Fruit fly (Drosophila melanogaster): ENCODE results near the gene CG8087.

Gene CG8087

dm6 chr3R:14575718-14576187 lies 11.1 kb upstream of the CG8087 start, which contains the start of gene CG7987:
Gene CG7987 (minus strand): TSS chr3R:14575887.
- TF ChIP-seq ewg (GFP tag; optimal IDR thresholded peaks at IDR 0.05) (no peak), disco-r (GFP tag; optimal IDR thresholded peaks at IDR 0.05) (no peak), Mrtf (GFP tag; IDR thresholded peaks at IDR 0.05) (no peak), ci (GFP tag; IDR thresholded peaks at IDR 0.05) (0 out of 3 replicates have a peak, but pooled peaks have one; percentile 42), slbo (GFP tag; IDR thresholded peaks at IDR 0.05) (peak; percentile 33; the same call in 1 of the 2 replicates), Hr39 (optimal IDR thresholded peaks at IDR 0.05) (no peak), CG10267 (tag; optimal IDR thresholded peaks at IDR 0.05) (peak; percentile 78), CG17385 (GFP tag; optimal IDR thresholded peaks at IDR 0.05) (peak; percentile 94), knrl (GFP tag; IDR thresholded peaks at IDR 0.05; ENCODE audit: partially characterized antibody) (peak; percentile 6; the same call in 1 of the 3 replicates), jumu (GFP tag; optimal IDR thresholded peaks at IDR 0.05) (peak; percentile 37), amos (GFP tag; IDR thresholded peaks at IDR 0.05; ENCODE audit: partially characterized antibody) (peak; percentile 31; the same call in 1 of the 2 replicates), CG2116 (GFP tag; optimal IDR thresholded peaks at IDR 0.05) (peak; percentile 29), h (optimal IDR thresholded peaks at IDR 0.05) (no peak), zf30C (GFP tag; optimal IDR thresholded peaks at IDR 0.05) (peak; percentile 21), CG12769 (tag; optimal IDR thresholded peaks at IDR 0.05) (peak; percentile 58), CoRest (tag; optimal IDR thresholded peaks at IDR 0.05) (peak; percentile 37), Bgb (GFP tag; IDR thresholded peaks at IDR 0.05; ENCODE audit: partially characterized antibody) (peak; percentile 46; the same call in 1 of the 2 replicates), ERR (GFP tag; optimal IDR thresholded peaks at IDR 0.05) (peak; percentile 21), pzg (GFP tag; optimal IDR thresholded peaks at IDR 0.05) (peak; percentile 73), CG2120 (GFP tag; optimal IDR thresholded peaks at IDR 0.05) (peak; percentile 56), CG2199 (GFP tag; IDR thresholded peaks at IDR 0.05) (no peak), eve (GFP tag; optimal IDR thresholded peaks at IDR 0.05) (no peak), Jarid2 (GFP tag; optimal IDR thresholded peaks at IDR 0.05) (no peak), Deaf1 (tag; optimal IDR thresholded peaks at IDR 0.05) (no peak), Abd-B (GFP tag; optimal IDR thresholded peaks at IDR 0.05) (peak; percentile 22), HmgZ (tag; optimal IDR thresholded peaks at IDR 0.05) (peak; percentile 49), CG15073 (GFP tag; optimal IDR thresholded peaks at IDR 0.05) (no peak), ttk (GFP tag; IDR thresholded peaks at IDR 0.05) (0 out of 2 replicates have a peak, but pooled peaks have one; percentile 16), Lhr (GFP tag; optimal IDR thresholded peaks at IDR 0.05) (peak; percentile 90), zen (tag; optimal IDR thresholded peaks at IDR 0.05) (peak; percentile 19), psq (GFP tag; optimal IDR thresholded peaks at IDR 0.05) (peak; percentile 97), CG16813 (GFP tag; IDR thresholded peaks at IDR 0.05; ENCODE audit: partially characterized antibody) (peak; percentile 40; the same call in 1 of the 3 replicates), CG10543 (GFP tag; optimal IDR thresholded peaks at IDR 0.05) (no peak), phol (tag; optimal IDR thresholded peaks at IDR 0.05) (peak; percentile 18), Hmr (GFP tag; optimal IDR thresholded peaks at IDR 0.05) (peak; percentile 60), lilli (GFP tag; optimal IDR thresholded peaks at IDR 0.05) (peak; percentile 21), bigmax (GFP tag; optimal IDR thresholded peaks at IDR 0.05) (peak; percentile 90), Nf-YB (GFP tag; optimal IDR thresholded peaks at IDR 0.05) (no peak), Lpt (GFP tag; optimal IDR thresholded peaks at IDR 0.05) (no peak), mam (GFP tag; optimal IDR thresholded peaks at IDR 0.05) (peak; percentile 34), CG10366 (GFP tag; IDR thresholded peaks at IDR 0.05) (no peak), zfh2 (GFP tag; optimal IDR thresholded peaks at IDR 0.05) (peak; percentile 40), wor (GFP tag; IDR thresholded peaks at IDR 0.05) (no peak), CG17186 (GFP tag; optimal IDR thresholded peaks at IDR 0.05) (peak; percentile 75), MBD-R2 (GFP tag; IDR thresholded peaks at IDR 0.05) (peak; percentile 25), pho (GFP tag; optimal IDR thresholded peaks at IDR 0.05) (no peak), CG1233 (GFP tag; optimal IDR thresholded peaks at IDR 0.05) (no peak), E2f2 (GFP tag; IDR thresholded peaks at IDR 0.05) (peak; percentile 84), CG7786 (GFP tag; optimal IDR thresholded peaks at IDR 0.05) (peak; percentile 12), Trl (optimal IDR thresholded peaks at IDR 0.05) (no peak), Trl (GFP tag; optimal IDR thresholded peaks at IDR 0.05) (no peak)

Measured in whole organism, embryonic.